Worm (Caenorhabditis elegans): ENCODE data around the gene fmo-1.

DNA sequence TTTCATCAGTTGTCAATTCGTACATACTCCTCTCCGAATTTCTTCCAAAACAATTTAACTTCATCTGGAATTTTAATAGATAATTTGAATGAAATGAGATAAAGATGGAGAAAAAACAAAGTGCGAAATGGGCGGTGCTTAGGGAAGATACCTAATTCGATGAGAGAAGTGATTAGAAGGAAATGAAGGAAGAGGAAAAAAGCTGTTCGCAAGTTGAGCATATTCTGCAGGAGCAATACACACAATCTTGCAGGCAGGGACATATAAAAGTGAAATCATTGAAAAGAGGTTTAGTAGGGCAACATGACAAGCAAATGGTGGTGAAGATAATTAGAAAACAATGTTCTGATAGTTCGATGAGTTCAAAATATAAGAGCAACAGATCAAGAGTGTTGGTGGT, 50.1 kb downstream of the fmo-1 start, which contains the start of gene glb-21:
- TF ChIP-seq elt-3 (tag; optimal IDR thresholded peaks at IDR 0.05): no peak
- no peak for TF ChIP-seq daf-12 (tag; optimal IDR thresholded peaks at IDR 0.05)
- TF ChIP-seq fos-1 (tag; optimal IDR thresholded peaks at IDR 0.05): no peak
- TF ChIP-seq ceh-16 (tag; optimal IDR thresholded peaks at IDR 0.05): no peak
- TF ChIP-seq nhr-237 (tag; optimal IDR thresholded peaks at IDR 0.05): no peak
- TF ChIP-seq elt-2 (tag; optimal IDR thresholded peaks at IDR 0.05): no peak
- no peak for TF ChIP-seq nfya-1 (tag; optimal IDR thresholded peaks at IDR 0.05; ENCODE audit: insufficient read depth)
- no peak for TF ChIP-seq eor-1 (tag; optimal IDR thresholded peaks at IDR 0.05)
- TF ChIP-seq zag-1 (tag; optimal IDR thresholded peaks at IDR 0.05): no peak
- no peak for TF ChIP-seq unc-62 (GFP tag; optimal IDR thresholded peaks at IDR 0.05)
- TF ChIP-seq ztf-11 (tag; optimal IDR thresholded peaks at IDR 0.05): no peak
- TF ChIP-seq pqm-1 (tag; optimal IDR thresholded peaks at IDR 0.05): no peak
- no peak for TF ChIP-seq ceh-28 (tag; optimal IDR thresholded peaks at IDR 0.05)
